Fruit fly (Drosophila melanogaster): ENCODE results near the gene CG11134.

Gene CG11134

DNA sequence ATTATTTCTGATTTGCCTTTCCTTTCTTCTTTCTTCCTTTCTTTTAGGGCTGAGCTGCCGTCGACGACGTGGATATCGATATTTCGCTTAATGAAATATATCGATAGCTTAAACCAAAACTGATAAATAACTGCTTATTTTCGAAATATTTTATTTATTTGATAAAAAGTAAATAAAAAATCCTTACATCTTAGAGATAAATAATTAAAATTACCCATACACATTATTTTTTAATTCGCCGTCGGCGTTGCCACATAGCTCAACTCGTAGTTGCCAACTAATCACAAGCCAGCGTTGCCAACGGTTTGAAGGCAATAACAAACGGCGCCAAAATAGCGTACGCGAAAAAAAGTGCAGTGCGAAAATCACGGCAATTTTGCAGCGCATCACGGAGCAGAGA is 15.8 kb upstream of the CG11134 start, which contains the start of the genes Mrgn1 and mus101 (continued):
- no peak for TF ChIP-seq CG10366 (GFP tag; IDR thresholded peaks at IDR 0.05)
- TF ChIP-seq nau (GFP tag; optimal IDR thresholded peaks at IDR 0.05): no peak
- no peak for TF ChIP-seq Hsf (GFP tag; optimal IDR thresholded peaks at IDR 0.05)
- no peak for TF ChIP-seq Xrp1 (GFP tag; IDR thresholded peaks at IDR 0.05)
- TF ChIP-seq vnd (GFP tag; IDR thresholded peaks at IDR 0.05; ENCODE audit: partially characterized antibody): peak; percentile 66
- TF ChIP-seq CG7928 (GFP tag; optimal IDR thresholded peaks at IDR 0.05): no peak
- TF ChIP-seq Dp (GFP tag; optimal IDR thresholded peaks at IDR 0.05): peak; percentile 78
- peak; percentile 27 for TF ChIP-seq CTCF (GFP tag; optimal IDR thresholded peaks at IDR 0.05)
- no peak for TF ChIP-seq Elba2 (GFP tag; optimal IDR thresholded peaks at IDR 0.05)
- TF ChIP-seq onecut (GFP tag; IDR thresholded peaks at IDR 0.05): no peak
- TF ChIP-seq CG3995 (GFP tag; optimal IDR thresholded peaks at IDR 0.05): peak; percentile 59
- TF ChIP-seq zen (tag; optimal IDR thresholded peaks at IDR 0.05): peak; percentile 10
- peak; percentile 8 for TF ChIP-seq CG2120 (GFP tag; optimal IDR thresholded peaks at IDR 0.05)
- TF ChIP-seq exex (tag; optimal IDR thresholded peaks at IDR 0.05): no peak
- TF ChIP-seq ttk (GFP tag; IDR thresholded peaks at IDR 0.05): no peak
- no peak for TF ChIP-seq cad (GFP tag; optimal IDR thresholded peaks at IDR 0.05)
- TF ChIP-seq CG32767 (GFP tag; IDR thresholded peaks at IDR 0.05): no peak
- peak; percentile 45 for TF ChIP-seq nmo (GFP tag; optimal IDR thresholded peaks at IDR 0.05)
- TF ChIP-seq Ssrp (tag; optimal IDR thresholded peaks at IDR 0.05): no peak
- no peak for TF ChIP-seq CG4360 (GFP tag; IDR thresholded peaks at IDR 0.05)
- no peak for TF ChIP-seq H2.0 (GFP tag; IDR thresholded peaks at IDR 0.05)
- TF ChIP-seq ato (GFP tag; IDR thresholded peaks at IDR 0.05; ENCODE audit: partially characterized antibody): 0 out of 2 replicates have a peak, but pooled peaks have one; percentile 30
- peak; percentile 70 for TF ChIP-seq E2f1 (GFP tag; IDR thresholded peaks at IDR 0.05)
- TF ChIP-seq Drgx (GFP tag; IDR thresholded peaks at IDR 0.05): no peak
- TF ChIP-seq CG4328 (GFP tag; optimal IDR thresholded peaks at IDR 0.05): no peak
- TF ChIP-seq CG17829 (tag; optimal IDR thresholded peaks at IDR 0.05): peak; percentile 41
- TF ChIP-seq CG7786 (GFP tag; optimal IDR thresholded peaks at IDR 0.05): no peak
- TF ChIP-seq tna (GFP tag; IDR thresholded peaks at IDR 0.05; ENCODE audit: partially characterized antibody): no peak
- TF ChIP-seq Eip74EF (GFP tag; optimal IDR thresholded peaks at IDR 0.05): no peak
- no peak for TF ChIP-seq CG10431 (GFP tag; optimal IDR thresholded peaks at IDR 0.05)
- no peak for TF ChIP-seq CG8359 (GFP tag; optimal IDR thresholded peaks at IDR 0.05; ENCODE audit: borderline replicate concordance)
- no peak for TF ChIP-seq CG6272 (GFP tag; IDR thresholded peaks at IDR 0.05)
- TF ChIP-seq CG4617 (GFP tag; optimal IDR thresholded peaks at IDR 0.05; ENCODE audit: borderline replicate concordance): peak; percentile 62
- TF ChIP-seq hkb (optimal IDR thresholded peaks at IDR 0.05): no peak
- no peak for TF ChIP-seq hkb (GFP tag; IDR thresholded peaks at IDR 0.05)
- TF ChIP-seq psq (GFP tag; optimal IDR thresholded peaks at IDR 0.05): peak; percentile 58
- no peak for TF ChIP-seq ab (GFP tag; optimal IDR thresholded peaks at IDR 0.05)
- no peak for TF ChIP-seq Nf-YA (GFP tag; IDR thresholded peaks at IDR 0.05)
- TF ChIP-seq Doc3 (GFP tag; IDR thresholded peaks at IDR 0.05; ENCODE audit: partially characterized antibody): peak; percentile 74
- no peak for TF ChIP-seq so (GFP tag; IDR thresholded peaks at IDR 0.05)
- no peak for TF ChIP-seq Spps (tag; optimal IDR thresholded peaks at IDR 0.05)
- no peak for TF ChIP-seq repo (GFP tag; optimal IDR thresholded peaks at IDR 0.05)
- peak; percentile 81 for TF ChIP-seq sna (GFP tag; IDR thresholded peaks at IDR 0.05; ENCODE audit: partially characterized antibody)
- TF ChIP-seq NfI (GFP tag; optimal IDR thresholded peaks at IDR 0.05): no peak
- no peak for TF ChIP-seq CG12942 (GFP tag; optimal IDR thresholded peaks at IDR 0.05)
- no peak for TF ChIP-seq BtbVII (GFP tag; optimal IDR thresholded peaks at IDR 0.05)
- no peak for TF ChIP-seq Mrtf (GFP tag; IDR thresholded peaks at IDR 0.05)
- TF ChIP-seq grn (GFP tag; optimal IDR thresholded peaks at IDR 0.05): no peak
- TF ChIP-seq pita (GFP tag; optimal IDR thresholded peaks at IDR 0.05): no peak
- no peak for TF ChIP-seq ap (GFP tag; IDR thresholded peaks at IDR 0.05)
- peak; percentile 71 for TF ChIP-seq inv (GFP tag; IDR thresholded peaks at IDR 0.05; ENCODE audit: partially characterized antibody)
- TF ChIP-seq CG7372 (GFP tag; IDR thresholded peaks at IDR 0.05): no peak

Measured in whole organism, embryonic.